Worm (Caenorhabditis elegans): ENCODE results near the gene F47G3.4.

DNA sequence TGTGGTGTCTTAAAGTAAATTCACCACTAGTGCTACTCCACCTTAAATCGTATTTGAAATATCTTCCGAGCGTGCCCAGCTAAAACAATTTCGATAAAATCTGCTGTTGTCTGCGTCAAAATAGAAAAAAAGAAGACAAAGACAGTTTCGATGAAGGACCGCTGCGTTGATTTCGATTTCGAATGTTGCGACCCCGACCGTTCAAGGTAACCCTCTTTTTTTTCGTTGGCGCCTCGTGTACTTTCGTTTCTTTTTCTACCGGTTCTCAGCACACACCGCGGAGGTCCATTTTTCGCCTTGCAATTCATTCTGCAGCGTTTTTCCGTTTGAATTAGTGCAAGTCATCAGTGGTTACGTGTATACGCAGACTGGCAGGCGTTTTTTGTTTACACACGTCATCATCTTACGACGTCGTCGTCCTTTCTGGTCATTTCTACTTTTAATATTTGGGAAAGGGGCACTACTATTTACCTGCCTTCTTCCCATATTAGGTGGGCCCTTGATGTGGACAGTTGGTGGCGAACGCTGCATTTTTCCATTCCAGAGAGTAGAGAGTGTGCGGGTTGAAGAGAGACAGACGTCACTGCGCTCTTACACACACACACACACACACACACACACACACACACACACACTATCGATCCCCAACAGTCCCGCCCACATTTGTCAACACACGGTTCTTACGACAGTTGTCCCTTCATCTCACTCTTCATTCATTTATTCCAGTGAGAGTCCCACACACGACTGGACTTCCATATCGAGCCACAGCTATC, 13.2 kb upstream of the F47G3.4 start:
- TF ChIP-seq nhr-28 (tag; optimal IDR thresholded peaks at IDR 0.05): no peak
- TF ChIP-seq unc-62 (GFP tag; optimal IDR thresholded peaks at IDR 0.05): no peak
- TF ChIP-seq pqm-1 (tag; optimal IDR thresholded peaks at IDR 0.05): no peak
- TF ChIP-seq ceh-28 (tag; optimal IDR thresholded peaks at IDR 0.05): peak; percentile 11
- TF ChIP-seq elt-2 (tag; optimal IDR thresholded peaks at IDR 0.05): no peak
- no peak for TF ChIP-seq lin-15B (tag; optimal IDR thresholded peaks at IDR 0.05)
- TF ChIP-seq fkh-10 (GFP tag; optimal IDR thresholded peaks at IDR 0.05): no peak
- TF ChIP-seq sea-2 (GFP tag; optimal IDR thresholded peaks at IDR 0.05): no peak
- no peak for TF ChIP-seq nhr-237 (tag; optimal IDR thresholded peaks at IDR 0.05)
- TF ChIP-seq ceh-16 (tag; optimal IDR thresholded peaks at IDR 0.05): no peak
- no peak for TF ChIP-seq skn-1 (tag; optimal IDR thresholded peaks at IDR 0.05)
- no peak for TF ChIP-seq tbx-2 (tag; optimal IDR thresholded peaks at IDR 0.05)
- no peak for TF ChIP-seq aly-2 (tag; optimal IDR thresholded peaks at IDR 0.05)
- TF ChIP-seq snpc-4 (tag; optimal IDR thresholded peaks at IDR 0.05): peak; percentile 20
